Worm (Caenorhabditis elegans): ENCODE results near the gene dhrs-4.
A peak's percentile ranks its signal among the peaks of the same experiment; 100 is the strongest.

The dhrs-4 gene

ce11 chrV:12944775-12945174, 22.4 kb downstream of the dhrs-4 start, which contains the start of gene grl-2:
Gene grl-2 (plus strand): TSS chrV:12945075.
- TF ChIP-seq skn-1 (tag; optimal IDR thresholded peaks at IDR 0.05) (no peak), lin-39 (tag; optimal IDR thresholded peaks at IDR 0.05) (no peak), egl-27 (tag; optimal IDR thresholded peaks at IDR 0.05) (no peak), ceh-20 (GFP tag; IDR thresholded peaks at IDR 0.05) (no peak), lsy-2 (tag; optimal IDR thresholded peaks at IDR 0.05) (no peak), unc-62 (GFP tag; optimal IDR thresholded peaks at IDR 0.05 in 1 of 2) (no peak), unc-62 (tag; optimal IDR thresholded peaks at IDR 0.05) (no peak), T20F7.1 (GFP tag; optimal IDR thresholded peaks at IDR 0.05) (no peak), dve-1 (tag; optimal IDR thresholded peaks at IDR 0.05; ENCODE audit: insufficient read depth) (no peak)

ce11 chrV:12949607-12950006, 27.2 kb downstream of the dhrs-4 start, which contains the start of gene T16G1.13:
Gene T16G1.13 (plus strand): TSS chrV:12949907.
- TF ChIP-seq unc-62 (GFP tag; optimal IDR thresholded peaks at IDR 0.05 in 1 of 2) (peak in 1 of 2 experiments; percentile 29), unc-62 (tag; optimal IDR thresholded peaks at IDR 0.05) (no peak), daf-8 (GFP tag; IDR thresholded peaks at IDR 0.05) (no peak)

- TF ChIP-seq daf-8 (GFP tag; IDR thresholded peaks at IDR 0.05) (no peak), nhr-28 (tag; optimal IDR thresholded peaks at IDR 0.05) (peak; percentile 34), dpl-1 (GFP tag; optimal IDR thresholded peaks at IDR 0.05) (peak; percentile 43), madf-9 (GFP tag; conservative IDR thresholded peaks at IDR 0.05) (no peak), daf-12 (tag; optimal IDR thresholded peaks at IDR 0.05) (no peak), ztf-11 (tag; optimal IDR thresholded peaks at IDR 0.05) (no peak), ama-1 (optimal IDR thresholded peaks at IDR 0.05) (no peak), zip-2 (tag; optimal IDR thresholded peaks at IDR 0.05) (no peak), saeg-2 (GFP tag; IDR thresholded peaks at IDR 0.05) (no peak), lsy-2 (tag; optimal IDR thresholded peaks at IDR 0.05) (peak in 1 of 2 experiments; percentile 69), unc-130 (GFP tag; optimal IDR thresholded peaks at IDR 0.05) (no peak), T20F7.1 (GFP tag; optimal IDR thresholded peaks at IDR 0.05) (peak; percentile 85), fos-1 (tag; optimal IDR thresholded peaks at IDR 0.05) (no peak), dve-1 (tag; optimal IDR thresholded peaks at IDR 0.05; ENCODE audit: insufficient read depth) (peak; percentile 57), F49E8.2 (tag; optimal IDR thresholded peaks at IDR 0.05; ENCODE audit: borderline replicate concordance) (no peak), Y75B8A.6 (GFP tag; IDR thresholded peaks at IDR 0.05) (no peak), spr-1 (tag; optimal IDR thresholded peaks at IDR 0.05) (no peak), dmd-8 (GFP tag; IDR thresholded peaks at IDR 0.05) (no peak), ctbp-1 (GFP tag; IDR thresholded peaks at IDR 0.05) (no peak), nhr-11 (tag; optimal IDR thresholded peaks at IDR 0.05) (no peak), mdt-29 (GFP tag; IDR thresholded peaks at IDR 0.05) (no peak), ceh-32 (tag; optimal IDR thresholded peaks at IDR 0.05; ENCODE audit: poor library complexity) (no peak), ceh-20 (GFP tag; IDR thresholded peaks at IDR 0.05) (no peak), vab-7 (GFP tag; IDR thresholded peaks at IDR 0.05) (0 out of 2 replicates have a peak, but pooled peaks have one; percentile 20), R02D3.7 (tag; optimal IDR thresholded peaks at IDR 0.05) (no peak), mdl-1 (tag; optimal IDR thresholded peaks at IDR 0.05) (no peak), madf-5 (GFP tag; IDR thresholded peaks at IDR 0.05) (no peak), lin-39 (tag; optimal IDR thresholded peaks at IDR 0.05) (no peak), ceh-62 (tag; optimal IDR thresholded peaks at IDR 0.05) (no peak), nhr-41 (GFP tag; IDR thresholded peaks at IDR 0.05) (no peak), unc-62 (GFP tag; optimal IDR thresholded peaks at IDR 0.05 in 1 of 2) (peak in 1 of 2 experiments; percentile 94), unc-62 (tag; optimal IDR thresholded peaks at IDR 0.05) (no peak), nhr-42 (GFP tag; IDR thresholded peaks at IDR 0.05) (no peak), lin-38 (GFP tag; IDR thresholded peaks at IDR 0.05) (no peak; the same call in 1 of the 2 replicates), zfp-2 (tag; optimal IDR thresholded peaks at IDR 0.05) (no peak), spr-3 (GFP tag; optimal IDR thresholded peaks at IDR 0.05) (no peak), pqm-1 (tag; optimal IDR thresholded peaks at IDR 0.05) (no peak), nhr-77 (tag; optimal IDR thresholded peaks at IDR 0.05) (no peak), T26A8.4 (GFP tag; IDR thresholded peaks at IDR 0.05) (no peak), arid-1 (GFP tag; conservative IDR thresholded peaks at IDR 0.05) (no peak), hlh-30 (tag; optimal IDR thresholded peaks at IDR 0.05; ENCODE audit: insufficient read depth) (peak; percentile 59), ceh-28 (tag; optimal IDR thresholded peaks at IDR 0.05) (no peak), set-16 (GFP tag; IDR thresholded peaks at IDR 0.05) (no peak)
Observed at ce11 chrV:12950812-12951528, 28.6 kb downstream of the dhrs-4 start, which contains the start of the genes T16G1.9 and T16G1.18. Gene T16G1.9 (minus strand): TSS chrV:12950862. Gene T16G1.18 (plus strand): TSS chrV:12951304.

Measured in whole organism, L4 larva.